Worm (Caenorhabditis elegans) whole organism, L4 larva: ENCODE measurements around the gene fbxa-181.

Experiments
- D1046.2 ChIP-seq: fragments of 200-800 bp; sonication (Bioruptor generic); IDR thresholded peaks from 2 replicates; pipeline ENCODE4 v1.3.6; 2022; ENCODE audit warnings: missing genetic modification characterization, missing compliant biosample characterization
- Y105C5A.15 ChIP-seq: fragments of 200-800 bp; sonication (Bioruptor generic); IDR thresholded peaks from 2 replicates; pipeline ENCODE4 v1.3.6; 2022; ENCODE audit warnings: missing genetic modification characterization, missing compliant biosample characterization
- Y48G9A.11 ChIP-seq: fragments of 200-800 bp; sonication (Bioruptor generic); IDR thresholded peaks from 2 replicates; pipeline ENCODE4 v1.3.6; 2022; ENCODE audit warnings: missing genetic modification reagents, missing genetic modification characterization, missing compliant biosample characterization
- aha-1 ChIP-seq: fragments of 150-350 bp; peaks from one replicate; lab custom pipeline; 2014; ENCODE audit warnings: missing biosample characterization, missing genetic modification characterization
- aly-2 ChIP-seq: sonication (generic microtip); optimal IDR thresholded peaks from 2 replicates; lab custom pipeline; 2018; ENCODE audit warnings: missing biosample characterization, missing genetic modification characterization
- ces-1 ChIP-seq: fragments of 150-350 bp; sonication (generic microtip); optimal IDR thresholded peaks from 4 replicates; lab custom pipeline; 2014; ENCODE audit warnings: missing biosample characterization, missing genetic modification reagents, missing genetic modification characterization
- cey-2 ChIP-seq: sonication (generic microtip); optimal IDR thresholded peaks from 3 replicates; lab custom pipeline; 2017; ENCODE audit warnings: missing genetic modification characterization, mild to moderate bottlenecking, missing compliant biosample characterization, antibody characterized with exemption, borderline replicate concordance; ENCODE audit not compliant: insufficient read depth
- ctbp-1 ChIP-seq: fragments of 200-800 bp; sonication (Bioruptor generic); IDR thresholded peaks from 2 replicates; pipeline ENCODE4 v1.3.6; 2022; ENCODE audit warnings: missing genetic modification reagents, missing genetic modification characterization, missing compliant biosample characterization
- daf-19 ChIP-seq: fragments of 200-800 bp; sonication (Bioruptor generic); conservative IDR thresholded peaks from 2 replicates; pipeline ENCODE4 v1.3.6; 2022; ENCODE audit warnings: missing genetic modification characterization, missing compliant biosample characterization
- dmd-8 ChIP-seq: fragments of 200-800 bp; sonication (Bioruptor generic); IDR thresholded peaks from 2 replicates; pipeline ENCODE4 v1.3.6; 2022; ENCODE audit warnings: missing genetic modification characterization, missing compliant biosample characterization
- dmd-9 ChIP-seq: fragments of 200-800 bp; sonication (Bioruptor generic); IDR thresholded peaks from 2 replicates; pipeline ENCODE4 v1.3.6; 2022; ENCODE audit warnings: missing genetic modification reagents, missing genetic modification characterization, missing compliant biosample characterization
- duxl-1 ChIP-seq: sonication (generic microtip); optimal IDR thresholded peaks from 2 replicates; lab custom pipeline; 2016; ENCODE audit warnings: mild to moderate bottlenecking, missing genetic modification characterization, moderate library complexity, missing compliant biosample characterization; ENCODE audit not compliant: poor library complexity
- dve-1 ChIP-seq: sonication (generic microtip); optimal IDR thresholded peaks from 2 replicates; lab custom pipeline; 2017; ENCODE audit warnings: antibody characterized with exemption, mild to moderate bottlenecking, missing genetic modification characterization, missing compliant biosample characterization; ENCODE audit not compliant: insufficient read depth
- fkh-10 ChIP-seq: fragments of 150-350 bp; optimal IDR thresholded peaks from 2 replicates; lab custom pipeline; 2014; ENCODE audit warnings: missing biosample characterization, missing genetic modification reagents, missing genetic modification characterization
- hmg-1.1 ChIP-seq: fragments of 200-800 bp; sonication (Bioruptor generic); IDR thresholded peaks from 2 replicates; pipeline ENCODE4 v1.3.6; 2022; ENCODE audit warnings: missing genetic modification reagents, missing genetic modification characterization, missing compliant biosample characterization
- jun-1 ChIP-seq: fragments of 150-350 bp; optimal IDR thresholded peaks from 2 replicates; lab custom pipeline; 2014; ENCODE audit warnings: missing biosample characterization, missing genetic modification reagents, missing genetic modification characterization
- lin-1 ChIP-seq: fragments of 200-800 bp; sonication (Bioruptor generic); IDR thresholded peaks from 2 replicates; pipeline ENCODE4 v1.3.6; 2022; ENCODE audit warnings: missing genetic modification reagents, missing genetic modification characterization, missing compliant biosample characterization
- lin-29 ChIP-seq: fragments of 200-800 bp; sonication (Bioruptor generic); IDR thresholded peaks from 2 replicates; pipeline ENCODE4 v1.3.6; 2022; ENCODE audit warnings: missing genetic modification reagents, missing genetic modification characterization, missing compliant biosample characterization
- lin-38 ChIP-seq: fragments of 200-800 bp; sonication (Bioruptor generic); IDR thresholded peaks from 2 replicates; pipeline ENCODE4 v1.3.6; 2022; ENCODE audit warnings: missing genetic modification reagents, missing genetic modification characterization, missing compliant biosample characterization
- madf-5 ChIP-seq, 2 experiments: fragments of 200-800 bp; sonication (Bioruptor generic); IDR thresholded peaks; 2 replicates each; pipeline ENCODE4 v1.3.6; 2022; ENCODE audit warnings: missing compliant biosample characterization in 2 of 2, missing genetic modification characterization in 2 of 2
- madf-9 ChIP-seq: fragments of 200-800 bp; sonication (Bioruptor generic); conservative IDR thresholded peaks from 2 replicates; pipeline ENCODE4 v1.3.6; 2022; ENCODE audit warnings: missing genetic modification reagents, missing genetic modification characterization, missing compliant biosample characterization
- mdt-29 ChIP-seq: fragments of 200-800 bp; sonication (Bioruptor generic); IDR thresholded peaks from 2 replicates; pipeline ENCODE4 v1.3.6; 2022; ENCODE audit warnings: missing genetic modification reagents, missing genetic modification characterization, missing compliant biosample characterization
- nhr-10 ChIP-seq: fragments of 150-350 bp; optimal IDR thresholded peaks from 2 replicates; lab custom pipeline; 2014; ENCODE audit warnings: missing biosample characterization, missing genetic modification characterization
- nhr-102 ChIP-seq: sonication (generic microtip); optimal IDR thresholded peaks from 2 replicates; lab custom pipeline; 2016; ENCODE audit warnings: mild to moderate bottlenecking, missing genetic modification characterization, moderate library complexity, missing compliant biosample characterization
- nhr-111 ChIP-seq: fragments of 200-800 bp; sonication (Bioruptor generic); optimal IDR thresholded peaks from 2 replicates; lab custom pipeline; 2018; ENCODE audit warnings: mild to moderate bottlenecking, missing genetic modification characterization, missing compliant biosample characterization
- nhr-48 ChIP-seq: sonication (generic microtip); optimal IDR thresholded peaks from 2 replicates; lab custom pipeline; 2016; ENCODE audit warnings: mild to moderate bottlenecking, missing genetic modification characterization, missing compliant biosample characterization
- saeg-2 ChIP-seq: fragments of 200-800 bp; sonication (Bioruptor generic); IDR thresholded peaks from 2 replicates; pipeline ENCODE4 v1.3.6; 2022; ENCODE audit warnings: missing genetic modification reagents, missing genetic modification characterization, missing compliant biosample characterization
- spr-1 ChIP-seq: sonication (generic microtip); optimal IDR thresholded peaks from 2 replicates; lab custom pipeline; 2016; ENCODE audit warnings: mild to moderate bottlenecking, missing genetic modification characterization, missing compliant biosample characterization
- spr-3 ChIP-seq: fragments of 200-800 bp; sonication (Bioruptor generic); optimal IDR thresholded peaks from 2 replicates; lab custom pipeline; 2018; ENCODE audit warnings: mild to moderate bottlenecking, missing genetic modification characterization, missing compliant biosample characterization
- unc-62 ChIP-seq, 3 experiments: fragments of 150-350 bp in 1 of 3; sonication (generic microtip); optimal IDR thresholded peaks in 2 of 3; peaks in 1 of 3; 1 replicate in 1 of 3; 2 replicates in 2 of 3; lab custom pipeline; 2014 to 2017; ENCODE audit warnings: missing biosample characterization in 3 of 3, missing genetic modification characterization in 3 of 3, missing genetic modification reagents in 3 of 3, missing genotype in 1 of 3
- ztf-11 ChIP-seq: fragments of 150-350 bp; optimal IDR thresholded peaks from 2 replicates; lab custom pipeline; 2014; ENCODE audit warnings: missing biosample characterization, missing genetic modification characterization
- ztf-7 ChIP-seq: fragments of 150-350 bp; optimal IDR thresholded peaks from 2 replicates; lab custom pipeline; 2014; ENCODE audit warnings: missing biosample characterization, missing genetic modification characterization

Gene fbxa-181

DNA sequence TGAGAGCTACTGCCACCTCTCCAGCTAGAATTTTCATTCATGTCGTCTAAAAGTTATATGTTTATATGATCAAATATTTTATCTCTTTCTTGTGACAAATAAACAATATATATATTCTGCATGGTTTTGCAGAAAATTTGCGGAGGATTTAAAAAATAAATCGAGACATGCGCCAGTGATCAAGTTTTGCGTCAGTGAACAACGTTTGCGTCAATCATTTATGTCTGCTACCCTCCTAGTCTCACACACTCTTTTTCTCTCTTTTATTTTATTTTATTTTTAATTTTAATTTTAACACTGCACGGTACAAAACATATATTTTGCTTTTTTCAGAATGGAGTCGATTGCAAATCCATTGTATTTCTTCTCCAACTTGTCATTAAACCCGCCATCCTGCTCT, 47.1 kb upstream of the fbxa-181 start, which contains the start of the genes tag-65 and ccz-1 (continued):
- TF ChIP-seq nhr-48 (tag; lab: Kevin White, UChicago), result peak; percentile 76
- TF ChIP-seq jun-1 (tag; lab: Kevin White, UChicago), result peak; percentile 41
- peak; percentile 83 for TF ChIP-seq aha-1 (tag; lab: Kevin White, UChicago)
- peak; percentile 39 for TF ChIP-seq spr-3
- peak; percentile 85 for TF ChIP-seq nhr-102 (tag; lab: Kevin White, UChicago)
- peak; percentile 77; the same call in 1 of the 2 replicates for TF ChIP-seq hmg-1.1 (GFP tag; lab: Robert Waterston, UW)
- no peak for TF ChIP-seq ztf-7
- TF ChIP-seq duxl-1 (tag; lab: Kevin White, UChicago), result peak; percentile 75
- peak; percentile 15; the same call in 1 of the 2 replicates for TF ChIP-seq lin-1 (GFP tag; lab: Robert Waterston, UW)
- 0 out of 2 replicates have a peak, but pooled peaks have one; percentile 49 for TF ChIP-seq Y48G9A.11

DNA sequence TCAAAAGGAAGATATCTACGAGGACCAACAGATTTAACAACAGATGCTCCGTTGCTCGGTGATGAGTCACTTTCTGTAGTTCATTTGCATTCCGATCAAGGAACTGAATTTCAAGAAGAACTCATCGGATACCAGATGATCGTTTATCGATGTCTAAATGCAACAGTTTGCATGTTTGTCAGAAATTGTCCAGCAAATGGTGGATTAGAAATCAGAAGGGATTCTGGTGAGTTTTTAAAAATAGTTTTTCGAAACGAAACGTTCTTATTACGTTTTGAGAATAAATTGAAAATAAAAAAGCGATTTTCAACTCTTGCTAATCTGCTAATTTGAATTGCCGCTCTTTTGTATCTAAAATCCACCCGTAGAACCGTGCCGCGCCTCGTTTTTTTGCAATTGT, 45.8 kb upstream of the fbxa-181 start:
- TF ChIP-seq saeg-2 (GFP tag; lab: Robert Waterston, UW) (no peak), aha-1 (tag; lab: Kevin White, UChicago) (peak; percentile 96), spr-1 (tag; lab: Kevin White, UChicago) (no peak), nhr-111 (GFP tag; lab: Kevin White, UChicago) (no peak)

DNA sequence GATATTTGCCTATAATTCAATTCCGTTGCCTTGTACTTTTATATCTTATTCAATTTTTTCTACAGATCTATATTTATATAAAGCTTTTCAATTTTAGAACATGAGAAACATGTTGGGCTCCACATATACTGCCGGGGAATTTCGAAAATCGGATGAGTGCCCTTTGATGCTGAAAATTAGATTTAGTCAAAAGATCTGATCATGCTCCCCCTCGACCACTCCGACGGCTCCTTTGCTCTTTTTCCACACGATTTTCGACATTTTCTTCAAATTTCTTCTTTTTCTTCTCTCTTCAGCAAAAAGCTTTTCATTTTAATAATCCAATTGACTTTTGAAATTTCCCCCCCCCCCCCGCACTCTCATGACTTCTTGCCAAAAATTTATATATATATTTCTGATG, 44.2 kb upstream of the fbxa-181 start:
- peak; percentile 53 for TF ChIP-seq fkh-10 (GFP tag; lab: Kevin White, UChicago)
- TF ChIP-seq Y105C5A.15, result no peak
- peak; percentile 54 for TF ChIP-seq ces-1
- 0 out of 2 replicates have a peak, but pooled peaks have one; percentile 23 for TF ChIP-seq lin-38 (GFP tag; lab: Robert Waterston, UW)
- no peak for TF ChIP-seq lin-29 (GFP tag; lab: Robert Waterston, UW)
- 0 out of 2 replicates have a peak, but pooled peaks have one; percentile 10 for TF ChIP-seq ctbp-1 (GFP tag; lab: Robert Waterston, UW)

DNA sequence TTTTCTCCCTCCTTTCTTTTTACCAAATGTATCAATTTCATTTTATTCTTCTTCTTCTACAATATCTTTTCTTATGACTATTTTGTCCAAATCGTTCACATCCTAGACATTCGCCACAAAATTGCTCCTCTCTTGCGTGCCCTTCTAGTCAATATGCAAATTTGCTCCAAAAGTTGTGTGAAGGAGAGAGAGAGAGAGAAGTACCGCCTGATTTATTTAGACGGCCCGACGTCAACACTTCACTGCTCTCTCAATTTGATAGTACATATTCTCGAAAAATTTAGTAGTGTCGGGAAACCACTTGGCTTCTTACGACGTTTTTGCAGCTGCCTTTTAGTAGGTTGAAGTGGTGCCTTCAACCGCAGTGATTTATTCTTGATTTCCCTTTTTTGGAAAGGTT, 39.2 kb upstream of the fbxa-181 start:
- no peak for TF ChIP-seq daf-19
- TF ChIP-seq ztf-11 (tag; lab: Kevin White, UChicago), result no peak
- TF ChIP-seq cey-2 (tag; lab: Kevin White, UChicago), result no peak
- no peak for TF ChIP-seq D1046.2
- no peak for TF ChIP-seq dmd-9 (GFP tag; lab: Robert Waterston, UW)
- no peak for TF ChIP-seq dmd-8
- no peak for TF ChIP-seq hmg-1.1 (GFP tag; lab: Robert Waterston, UW)
- no peak for TF ChIP-seq ztf-7
- no peak for TF ChIP-seq dve-1 (tag; lab: Kevin White, UChicago)
- TF ChIP-seq mdt-29 (GFP tag; lab: Robert Waterston, UW), result no peak
- TF ChIP-seq nhr-102 (tag; lab: Kevin White, UChicago), result no peak
- TF ChIP-seq madf-9 (GFP tag; lab: Robert Waterston, UW), result no peak
- TF ChIP-seq nhr-10 (tag; lab: Kevin White, UChicago), result no peak
- no peak for TF ChIP-seq aly-2 (tag; lab: Kevin White, UChicago)
- TF ChIP-seq jun-1 (tag; lab: Kevin White, UChicago), result no peak
- TF ChIP-seq Y105C5A.15, result no peak

DNA sequence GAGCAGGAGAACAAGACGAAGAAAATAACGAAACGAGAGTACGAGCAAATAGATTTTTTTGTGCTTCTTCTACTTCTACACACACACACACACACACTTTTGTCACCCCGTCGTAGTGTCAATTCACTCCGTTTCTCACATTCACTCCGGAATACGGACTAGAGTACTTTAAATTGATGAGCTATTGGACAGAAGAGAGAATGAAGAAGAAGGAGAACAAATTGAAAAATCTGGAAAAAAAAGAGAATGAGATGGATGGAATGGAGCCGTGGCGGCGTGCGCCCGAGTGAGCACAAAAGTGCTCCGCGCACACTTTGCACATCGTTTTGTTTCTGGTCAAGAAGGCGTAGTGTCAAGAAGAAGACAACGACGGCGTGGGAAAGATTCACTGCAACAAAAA, 38.2 kb upstream of the fbxa-181 start:
- TF ChIP-seq unc-62 (GFP tag; optimal IDR thresholded peaks at IDR 0.05 in 1 of 2; lab: Kevin White, UChicago), result peak in 1 of 2 experiments; percentile 92
- no peak for TF ChIP-seq unc-62 (tag; optimal IDR thresholded peaks at IDR 0.05; lab: Kevin White, UChicago)
- no peak for TF ChIP-seq madf-5 (GFP tag; IDR thresholded peaks at IDR 0.05; lab: Robert Waterston, UW)
- peak; percentile 69 for TF ChIP-seq aha-1 (tag; lab: Kevin White, UChicago)
